Worm (Caenorhabditis elegans): Measurements from ENCODE around the gene memb-1.

DNA sequence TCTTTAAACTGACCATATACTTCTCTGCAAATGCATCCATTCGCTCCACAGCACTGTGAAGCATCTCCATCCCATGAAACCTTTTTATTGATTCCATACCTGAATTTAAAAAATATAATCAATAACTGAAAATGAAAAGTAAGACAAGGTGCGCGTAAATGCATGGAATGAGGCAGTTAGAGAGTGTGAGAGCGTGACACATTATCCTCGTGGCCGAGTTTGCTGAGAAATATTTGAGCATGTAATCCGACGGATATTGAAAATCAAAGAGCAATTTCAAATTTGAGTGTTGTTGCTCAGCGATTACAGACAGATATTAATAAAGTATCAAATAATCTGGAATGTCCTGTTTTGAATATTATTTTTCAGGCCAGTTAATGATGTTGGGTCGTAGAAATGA, 8.0 kb upstream of the memb-1 start, which contains the start of gene ZK899.7:
- TF ChIP-seq hmg-4 (GFP tag; optimal IDR thresholded peaks at IDR 0.05) (no peak), ama-1 (optimal IDR thresholded peaks at IDR 0.05) (no peak), sea-1 (GFP tag; conservative IDR thresholded peaks at IDR 0.05) (no peak), flt-1 (GFP tag; IDR thresholded peaks at IDR 0.05) (no peak), ets-7 (tag; optimal IDR thresholded peaks at IDR 0.05) (no peak), F13C5.2 (tag; optimal IDR thresholded peaks at IDR 0.05) (no peak), tbx-37 (GFP tag; conservative IDR thresholded peaks at IDR 0.05) (no peak), scrt-1 (GFP tag; IDR thresholded peaks at IDR 0.05) (no peak), ceh-13 (GFP tag; optimal IDR thresholded peaks at IDR 0.05) (no peak)

Measured in whole organism, early embryonic.